Fruit fly (Drosophila melanogaster) whole organism, prepupa: ENCODE data around the gene CG32112.

ENCODE experiments used
- CG16779 ChIP-seq: fragments of 200-800 bp; sonication (Bioruptor generic); optimal IDR thresholded peaks from 3 replicates; lab custom pipeline; 2017; ENCODE audit warnings: missing biosample characterization, mild to moderate bottlenecking, missing genetic modification characterization
- CG3032 ChIP-seq: fragments of 200-800 bp; optimal IDR thresholded peaks from 2 replicates; lab custom pipeline; 2019; ENCODE audit warnings: missing biosample characterization, mild to moderate bottlenecking, missing genetic modification characterization, moderate library complexity
- CG8119 ChIP-seq: fragments of 200-800 bp; sonication (Bioruptor generic); IDR thresholded peaks from 3 replicates; pipeline ENCODE4 v1.3.6; 2022; ENCODE audit warnings: missing biosample characterization, missing genetic modification characterization
- Eip93F ChIP-seq: fragments of 200-800 bp; sonication (Bioruptor generic); optimal IDR thresholded peaks from 2 replicates; lab custom pipeline; 2016; ENCODE audit warnings: missing biosample characterization, mild to moderate bottlenecking, missing genetic modification characterization
- Lpt ChIP-seq: fragments of 200-800 bp; sonication (Bioruptor generic); optimal IDR thresholded peaks from 3 replicates; lab custom pipeline; 2016; ENCODE audit warnings: missing biosample characterization, missing genetic modification characterization
- vri ChIP-seq: fragments of 200-800 bp; sonication (Bioruptor generic); optimal IDR thresholded peaks from 3 replicates; lab custom pipeline; 2016; ENCODE audit warnings: missing biosample characterization, mild to moderate bottlenecking, missing genetic modification characterization

DNA sequence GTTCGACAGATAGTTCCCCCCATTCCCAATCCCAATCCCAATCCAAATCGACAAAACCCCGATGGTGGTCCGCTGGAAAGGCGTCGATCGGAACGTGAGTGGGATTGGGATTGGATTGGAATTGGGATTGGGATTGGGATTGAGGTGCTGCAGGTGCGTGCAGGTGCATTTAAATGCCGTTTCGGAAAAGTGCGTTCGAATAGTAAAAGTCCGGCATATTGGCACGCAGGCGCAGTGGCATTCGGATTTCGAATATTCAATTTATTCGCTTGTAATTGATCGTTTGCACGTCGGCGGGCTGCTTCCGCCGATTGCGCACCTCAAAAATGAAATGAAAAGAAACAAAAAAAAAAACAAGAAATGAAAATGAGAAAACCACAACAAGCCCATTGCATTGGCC, 36.1 kb upstream of the CG32112 start:
- TF ChIP-seq Eip93F (GFP tag; lab: Kevin White, UChicago) (no peak), CG16779 (tag; lab: Kevin White, UChicago) (no peak), CG8119 (GFP tag; lab: Robert Waterston, UW) (no peak), vri (GFP tag; lab: Kevin White, UChicago) (no peak), Lpt (no peak), CG3032 (tag; lab: Kevin White, UChicago) (no peak)
